Fruit fly (Drosophila melanogaster) whole organism, prepupa: ENCODE measurements around the gene CG9951.

Source experiments
- CG10631 ChIP-seq: fragments of 200-800 bp; sonication (Bioruptor generic); optimal IDR thresholded peaks from 2 replicates; lab custom pipeline; 2016; ENCODE audit warnings: missing biosample characterization, missing genetic modification characterization
- CG10669 ChIP-seq: fragments of 200-800 bp; sonication (Bioruptor generic); optimal IDR thresholded peaks from 3 replicates; lab custom pipeline; 2018; ENCODE audit warnings: missing biosample characterization, mild to moderate bottlenecking, missing genetic modification characterization, moderate library complexity
- CG11294 ChIP-seq: fragments of 200-800 bp; sonication (Bioruptor generic); IDR thresholded peaks from 2 replicates; pipeline ENCODE4 v1.3.6; 2022; ENCODE audit warnings: missing biosample characterization, missing genetic modification characterization
- CG11762 ChIP-seq: fragments of 200-800 bp; sonication (Bioruptor generic); optimal IDR thresholded peaks from 3 replicates; lab custom pipeline; 2016; ENCODE audit warnings: missing biosample characterization, missing genetic modification characterization; ENCODE audit not compliant: insufficient read depth
- CG15336 ChIP-seq: fragments of 200-800 bp; sonication (Bioruptor generic); IDR thresholded peaks from 2 replicates; pipeline ENCODE4 v1.3.6; 2022; ENCODE audit warnings: missing biosample characterization, missing genetic modification characterization
- CG3032 ChIP-seq: fragments of 200-800 bp; optimal IDR thresholded peaks from 2 replicates; lab custom pipeline; 2019; ENCODE audit warnings: missing biosample characterization, mild to moderate bottlenecking, missing genetic modification characterization, moderate library complexity
- CG31627 ChIP-seq: fragments of 200-800 bp; sonication (Bioruptor generic); optimal IDR thresholded peaks from 3 replicates; lab custom pipeline; 2016; ENCODE audit warnings: missing biosample characterization, missing genetic modification characterization
- CG32006 ChIP-seq: fragments of 200-800 bp; sonication (Bioruptor generic); optimal IDR thresholded peaks from 3 replicates; lab custom pipeline; 2017; ENCODE audit warnings: missing biosample characterization, mild to moderate bottlenecking, missing genetic modification characterization
- CG4318 ChIP-seq: fragments of 200-800 bp; sonication (Bioruptor generic); optimal IDR thresholded peaks from 3 replicates; lab custom pipeline; 2017; ENCODE audit warnings: missing biosample characterization, mild to moderate bottlenecking, missing genetic modification characterization
- CG6163 ChIP-seq: fragments of 200-800 bp; sonication (Bioruptor generic); IDR thresholded peaks from 3 replicates; pipeline ENCODE4 v1.3.6; 2022; ENCODE audit warnings: missing biosample characterization, missing genetic modification characterization
- CG6276 ChIP-seq: fragments of 200-800 bp; sonication (Bioruptor generic); optimal IDR thresholded peaks from 2 replicates; lab custom pipeline; 2017; ENCODE audit warnings: missing biosample characterization, mild to moderate bottlenecking, missing genetic modification characterization
- CG6792 ChIP-seq: fragments of 200-800 bp; sonication (Bioruptor generic); optimal IDR thresholded peaks from 3 replicates; lab custom pipeline; 2016; ENCODE audit warnings: missing biosample characterization, missing genetic modification characterization
- CG6808 ChIP-seq: fragments of 200-800 bp; sonication (Bioruptor generic); optimal IDR thresholded peaks from 3 replicates; lab custom pipeline; 2017; ENCODE audit warnings: missing biosample characterization, missing genetic modification characterization, mild to moderate bottlenecking, moderate library complexity, missing genetic modification reagents
- CG6854 ChIP-seq: fragments of 200-800 bp; sonication (Bioruptor generic); optimal IDR thresholded peaks from 2 replicates; lab custom pipeline; 2017; ENCODE audit warnings: missing biosample characterization, mild to moderate bottlenecking, missing genetic modification characterization
- CG7368 ChIP-seq: fragments of 200-800 bp; sonication (Bioruptor generic); optimal IDR thresholded peaks from 3 replicates; lab custom pipeline; 2016; ENCODE audit warnings: missing biosample characterization, missing genetic modification characterization
- CG8632 ChIP-seq: fragments of 200-800 bp; sonication (Bioruptor generic); optimal IDR thresholded peaks from 3 replicates; lab custom pipeline; 2016; ENCODE audit warnings: missing biosample characterization, missing genetic modification characterization
- CG9139 ChIP-seq: fragments of 200-800 bp; sonication (Bioruptor generic); optimal IDR thresholded peaks from 3 replicates; lab custom pipeline; 2017; ENCODE audit warnings: missing biosample characterization, mild to moderate bottlenecking, missing genetic modification characterization
- Eip75B ChIP-seq: fragments of 200-800 bp; sonication (Bioruptor generic); optimal IDR thresholded peaks from 3 replicates; lab custom pipeline; 2016; ENCODE audit warnings: missing biosample characterization, missing genetic modification characterization
- Eip78C ChIP-seq: fragments of 200-800 bp; sonication (Bioruptor generic); peaks from one replicate; lab custom pipeline; 2016; ENCODE audit warnings: missing biosample characterization, missing genetic modification characterization
- Eip93F ChIP-seq: fragments of 200-800 bp; sonication (Bioruptor generic); optimal IDR thresholded peaks from 2 replicates; lab custom pipeline; 2016; ENCODE audit warnings: missing biosample characterization, mild to moderate bottlenecking, missing genetic modification characterization
- Ets21C ChIP-seq: fragments of 200-800 bp; sonication (Bioruptor generic); optimal IDR thresholded peaks from 3 replicates; lab custom pipeline; 2016; ENCODE audit warnings: missing biosample characterization, missing genetic modification characterization
- Gug ChIP-seq: fragments of 200-800 bp; sonication (Bioruptor generic); IDR thresholded peaks from 2 replicates; pipeline ENCODE4 v1.3.6; 2022; ENCODE audit warnings: missing biosample characterization, missing genetic modification characterization
- Hr39 ChIP-seq: fragments of 200-800 bp; sonication (Bioruptor generic); optimal IDR thresholded peaks from 2 replicates; lab custom pipeline; 2016; ENCODE audit warnings: missing biosample characterization, missing genetic modification characterization
- Lpt ChIP-seq: fragments of 200-800 bp; sonication (Bioruptor generic); optimal IDR thresholded peaks from 3 replicates; lab custom pipeline; 2016; ENCODE audit warnings: missing biosample characterization, missing genetic modification characterization
- Met ChIP-seq: fragments of 200-800 bp; sonication (Bioruptor generic); optimal IDR thresholded peaks from 3 replicates; lab custom pipeline; 2016; ENCODE audit warnings: missing biosample characterization, missing genetic modification characterization
- OdsH ChIP-seq: fragments of 200-800 bp; sonication (Bioruptor generic); optimal IDR thresholded peaks from 3 replicates; lab custom pipeline; 2016; ENCODE audit warnings: missing biosample characterization, missing genetic modification characterization
- Sox102F ChIP-seq: fragments of 200-800 bp; sonication (Bioruptor generic); optimal IDR thresholded peaks from 2 replicates; lab custom pipeline; 2016; ENCODE audit warnings: missing biosample characterization, mild to moderate bottlenecking, missing genetic modification characterization
- Sox14 ChIP-seq: fragments of 200-800 bp; sonication (Bioruptor generic); optimal IDR thresholded peaks from 3 replicates; lab custom pipeline; 2016; ENCODE audit warnings: missing biosample characterization, missing genetic modification characterization
- Sox15 ChIP-seq: fragments of 200-800 bp; sonication (Bioruptor generic); optimal IDR thresholded peaks from 3 replicates; lab custom pipeline; 2016; ENCODE audit warnings: missing biosample characterization, missing genetic modification characterization
- acj6 ChIP-seq: fragments of 200-800 bp; sonication (Bioruptor generic); optimal IDR thresholded peaks from 3 replicates; lab custom pipeline; 2016; ENCODE audit warnings: missing biosample characterization, missing genetic modification characterization
- cyc ChIP-seq: fragments of 200-800 bp; sonication (Bioruptor generic); optimal IDR thresholded peaks from 3 replicates; lab custom pipeline; 2016; ENCODE audit warnings: missing biosample characterization, missing genetic modification characterization
- dsx ChIP-seq: fragments of 200-800 bp; optimal IDR thresholded peaks from 3 replicates; lab custom pipeline; 2019; ENCODE audit warnings: missing biosample characterization, mild to moderate bottlenecking, missing genetic modification characterization, moderate library complexity; ENCODE audit not compliant: poor library complexity, severe bottlenecking
- eg ChIP-seq: fragments of 200-800 bp; sonication (Bioruptor generic); IDR thresholded peaks from 3 replicates; pipeline ENCODE4 v1.3.6; 2022; ENCODE audit warnings: missing biosample characterization, missing genetic modification characterization
- esn ChIP-seq: fragments of 200-800 bp; sonication (Bioruptor generic); optimal IDR thresholded peaks from 2 replicates; lab custom pipeline; 2016; ENCODE audit warnings: missing biosample characterization, mild to moderate bottlenecking, missing genetic modification characterization, moderate library complexity
- fd59A ChIP-seq: fragments of 200-800 bp; sonication (Bioruptor generic); optimal IDR thresholded peaks from 2 replicates; lab custom pipeline; 2017; ENCODE audit warnings: missing biosample characterization, mild to moderate bottlenecking, missing genetic modification characterization, missing genetic modification reagents
- fd85E ChIP-seq: fragments of 200-800 bp; sonication (Bioruptor generic); optimal IDR thresholded peaks from 3 replicates; lab custom pipeline; 2016; ENCODE audit warnings: missing biosample characterization, missing genetic modification characterization
- fkh ChIP-seq: fragments of 200-800 bp; sonication (Bioruptor generic); optimal IDR thresholded peaks from 3 replicates; lab custom pipeline; 2017; ENCODE audit warnings: missing biosample characterization, mild to moderate bottlenecking, missing genetic modification characterization, moderate library complexity
- lz ChIP-seq: fragments of 200-800 bp; sonication (Bioruptor generic); optimal IDR thresholded peaks from 3 replicates; lab custom pipeline; 2016; ENCODE audit warnings: missing biosample characterization, missing genetic modification characterization
- net ChIP-seq: fragments of 200-800 bp; sonication (Bioruptor generic); optimal IDR thresholded peaks from 3 replicates; lab custom pipeline; 2016; ENCODE audit warnings: missing biosample characterization, missing genetic modification characterization
- salr ChIP-seq, 2 experiments: fragments of 200-800 bp; sonication (Bioruptor generic); optimal IDR thresholded peaks; 3 replicates each; lab custom pipeline; 2016 to 2018; ENCODE audit warnings: missing biosample characterization in 2 of 2, missing genetic modification characterization in 2 of 2, mild to moderate bottlenecking in 1 of 2
- svp ChIP-seq: fragments of 200-800 bp; sonication (Bioruptor generic); peaks from one replicate; lab custom pipeline; 2016; ENCODE audit warnings: missing biosample characterization, missing genetic modification characterization
- vri ChIP-seq: fragments of 200-800 bp; sonication (Bioruptor generic); optimal IDR thresholded peaks from 3 replicates; lab custom pipeline; 2016; ENCODE audit warnings: missing biosample characterization, mild to moderate bottlenecking, missing genetic modification characterization

CG9951 gene

dm6 chr3L:16867190-16867589, 4.2 kb downstream of the CG9951 start:
- TF ChIP-seq vri (GFP tag; lab: Kevin White, UChicago) (peak; percentile 77), CG7368 (GFP tag; lab: Kevin White, UChicago) (no peak), fd59A (no peak), CG8632 (no peak), net (GFP tag; lab: Kevin White, UChicago) (no peak), dsx (GFP tag; lab: Kevin White, UChicago) (no peak), CG11294 (GFP tag; lab: Robert Waterston, UW) (no peak)

dm6 chr3L:16870723-16871137, 7.8 kb downstream of the CG9951 start:
- TF ChIP-seq Gug (GFP tag; lab: Robert Waterston, UW) (no peak), CG32006 (GFP tag; lab: Kevin White, UChicago) (peak; percentile 20), OdsH (GFP tag; lab: Kevin White, UChicago) (no peak), salr (GFP tag; optimal IDR thresholded peaks at IDR 0.05; lab: Kevin White, UChicago) (peak in 1 of 2 experiments; percentile 12), lz (GFP tag; lab: Kevin White, UChicago) (no peak), fkh (GFP tag; lab: Kevin White, UChicago) (no peak), Sox15 (GFP tag; lab: Kevin White, UChicago) (no peak), CG4318 (GFP tag; lab: Kevin White, UChicago) (no peak), fd85E (GFP tag; lab: Kevin White, UChicago) (no peak), svp (no peak), CG10669 (GFP tag; lab: Kevin White, UChicago) (no peak), vri (GFP tag; lab: Kevin White, UChicago) (no peak), Lpt (GFP tag; lab: Kevin White, UChicago) (no peak), CG6276 (peak; percentile 5)

dm6 chr3L:16871630-16872029, 8.7 kb downstream of the CG9951 start:
- TF ChIP-seq Gug (GFP tag; lab: Robert Waterston, UW) (no peak), Eip78C (GFP tag; lab: Kevin White, UChicago) (peak; percentile 13), eg (GFP tag; lab: Robert Waterston, UW) (0 out of 3 replicates have a peak, but pooled peaks have one; percentile 7), Ets21C (GFP tag; lab: Kevin White, UChicago) (no peak), esn (GFP tag; lab: Kevin White, UChicago) (no peak), fkh (GFP tag; lab: Kevin White, UChicago) (peak; percentile 54), CG6163 (GFP tag; lab: Robert Waterston, UW) (no peak), acj6 (GFP tag; lab: Kevin White, UChicago) (no peak), salr (GFP tag; optimal IDR thresholded peaks at IDR 0.05; lab: Kevin White, UChicago) (no peak), CG7368 (GFP tag; lab: Kevin White, UChicago) (no peak)

dm6 chr3L:16872487-16872955, 9.6 kb downstream of the CG9951 start:
- TF ChIP-seq CG11762 (GFP tag; lab: Kevin White, UChicago) = peak; percentile 55
- TF ChIP-seq lz (GFP tag; lab: Kevin White, UChicago) = peak; percentile 36
- TF ChIP-seq CG4318 (GFP tag; lab: Kevin White, UChicago) = peak; percentile 85
- peak; percentile 45 for TF ChIP-seq CG8632
- peak; percentile 89 for TF ChIP-seq CG15336 (GFP tag; lab: Robert Waterston, UW)
- TF ChIP-seq CG3032 (tag; lab: Kevin White, UChicago) = peak; percentile 56
- peak; percentile 18 for TF ChIP-seq CG31627
- peak; percentile 69 for TF ChIP-seq Eip75B (GFP tag; lab: Kevin White, UChicago)
- peak; percentile 26 for TF ChIP-seq CG9139
- peak; percentile 70 for TF ChIP-seq CG6792 (GFP tag; lab: Kevin White, UChicago)
- TF ChIP-seq fd85E (GFP tag; lab: Kevin White, UChicago) = no peak
- 0 out of 3 replicates have a peak, but pooled peaks have one; percentile 56 for TF ChIP-seq eg (GFP tag; lab: Robert Waterston, UW)
- peak; percentile 70 for TF ChIP-seq Sox14
- TF ChIP-seq fkh (GFP tag; lab: Kevin White, UChicago) = peak; percentile 51
- TF ChIP-seq salr (GFP tag; optimal IDR thresholded peaks at IDR 0.05; lab: Kevin White, UChicago) = peak in 1 of 2 experiments; percentile 88
- peak; percentile 95 for TF ChIP-seq CG6276
- TF ChIP-seq CG11294 (GFP tag; lab: Robert Waterston, UW) = peak; percentile 44; the same call in 1 of the 2 replicates
- TF ChIP-seq Sox102F (GFP tag; lab: Kevin White, UChicago) = peak; percentile 49
- peak; percentile 74 for TF ChIP-seq CG10631 (GFP tag; lab: Kevin White, UChicago)
- peak; percentile 38 for TF ChIP-seq Hr39
- peak; percentile 42 for TF ChIP-seq CG10669 (GFP tag; lab: Kevin White, UChicago)
- TF ChIP-seq CG6808 (GFP tag; lab: Kevin White, UChicago) = peak; percentile 43
- TF ChIP-seq CG32006 (GFP tag; lab: Kevin White, UChicago) = peak; percentile 95
- peak; percentile 57 for TF ChIP-seq Met (GFP tag; lab: Kevin White, UChicago)
- no peak for TF ChIP-seq svp
- no peak for TF ChIP-seq CG6854 (GFP tag; lab: Kevin White, UChicago)
- TF ChIP-seq Eip93F (GFP tag; lab: Kevin White, UChicago) = no peak
- TF ChIP-seq cyc (GFP tag; lab: Kevin White, UChicago) = no peak
- TF ChIP-seq dsx (GFP tag; lab: Kevin White, UChicago) = peak; percentile 53
